Worm (Caenorhabditis elegans) whole organism, young adult: Measurements from ENCODE around the gene T28D6.5.
A peak's percentile ranks its signal among the peaks of the same experiment; 100 is the strongest.

ENCODE experiments used
- B0336.3 ChIP-seq: fragments of 200-800 bp; sonication (Bioruptor generic); IDR thresholded peaks from 2 replicates; pipeline ENCODE4 v1.3.6; 2022; ENCODE audit warnings: missing genetic modification characterization, missing compliant biosample characterization
- F10E7.11 ChIP-seq: sonication (generic microtip); optimal IDR thresholded peaks from 2 replicates; lab custom pipeline; 2017; ENCODE audit warnings: mild to moderate bottlenecking, missing genetic modification characterization, moderate library complexity, missing compliant biosample characterization
- F49E8.2 ChIP-seq: sonication (generic microtip); optimal IDR thresholded peaks from 3 replicates; lab custom pipeline; 2017; ENCODE audit warnings: missing genetic modification characterization, mild to moderate bottlenecking, missing compliant biosample characterization, antibody characterized with exemption, moderate library complexity; ENCODE audit not compliant: insufficient read depth
- T07F8.4 ChIP-seq: sonication (generic microtip); optimal IDR thresholded peaks from 2 replicates; lab custom pipeline; 2016; ENCODE audit warnings: mild to moderate bottlenecking, missing genetic modification characterization, moderate library complexity, missing compliant biosample characterization
- ZK185.1 ChIP-seq: sonication (generic microtip); optimal IDR thresholded peaks from 2 replicates; lab custom pipeline; 2016; ENCODE audit warnings: mild to moderate bottlenecking, missing genetic modification characterization, missing compliant biosample characterization; ENCODE audit not compliant: poor library complexity, severe bottlenecking
- aptf-2 ChIP-seq: fragments of 200-800 bp; sonication (Bioruptor generic); conservative IDR thresholded peaks from 2 replicates; pipeline ENCODE4 v1.3.6; 2022; ENCODE audit warnings: missing genetic modification reagents, missing genetic modification characterization, missing compliant biosample characterization
- atf-7 ChIP-seq: sonication (generic microtip); optimal IDR thresholded peaks from 2 replicates; lab custom pipeline; 2017; ENCODE audit warnings: mild to moderate bottlenecking, missing genetic modification characterization, missing compliant biosample characterization
- attf-6 ChIP-seq: fragments of 200-800 bp; sonication (Bioruptor generic); IDR thresholded peaks from 2 replicates; pipeline ENCODE4 v1.3.6; 2022; ENCODE audit warnings: missing genetic modification reagents, missing genetic modification characterization, missing compliant biosample characterization
- bed-2 ChIP-seq: fragments of 200-800 bp; sonication (Bioruptor generic); IDR thresholded peaks from 2 replicates; pipeline ENCODE4 v1.3.6; 2022; ENCODE audit warnings: missing genetic modification reagents, missing genetic modification characterization, missing compliant biosample characterization
- cebp-1 ChIP-seq, 2 experiments: fragments of 200-800 bp in 1 of 2; sonication (Bioruptor generic) in 1 of 2; sonication (generic microtip) in 1 of 2; IDR thresholded peaks in 1 of 2; optimal IDR thresholded peaks in 1 of 2; 2 replicates each; pipeline versions ENCODE4 v1.3.6 to Lab custom; 2017 to 2022; ENCODE audit warnings: missing compliant biosample characterization in 2 of 2, missing genetic modification characterization in 2 of 2, mild to moderate bottlenecking in 1 of 2, missing genetic modification reagents in 1 of 2, moderate library complexity in 1 of 2
- die-1 ChIP-seq: sonication (generic microtip); optimal IDR thresholded peaks from 2 replicates; lab custom pipeline; 2016; ENCODE audit warnings: missing genotype, mild to moderate bottlenecking, missing genetic modification characterization, missing compliant biosample characterization
- dox-1 ChIP-seq: fragments of 200-800 bp; sonication (Bioruptor generic); IDR thresholded peaks from 2 replicates; pipeline ENCODE4 v1.3.6; 2022; ENCODE audit warnings: missing genetic modification reagents, missing genetic modification characterization, missing compliant biosample characterization
- egl-18 ChIP-seq: fragments of 200-800 bp; sonication (Bioruptor generic); IDR thresholded peaks from 2 replicates; pipeline ENCODE4 v1.3.6; 2022; ENCODE audit warnings: missing genetic modification reagents, missing genetic modification characterization, missing compliant biosample characterization
- egl-44 ChIP-seq: fragments of 200-800 bp; sonication (Bioruptor generic); IDR thresholded peaks from 2 replicates; pipeline ENCODE4 v1.3.6; 2022; ENCODE audit warnings: missing genetic modification reagents, missing genetic modification characterization, missing compliant biosample characterization
- egrh-3 ChIP-seq: fragments of 200-800 bp; sonication (Bioruptor generic); IDR thresholded peaks from 2 replicates; pipeline ENCODE4 v1.3.6; 2022; ENCODE audit warnings: missing genetic modification reagents, missing genetic modification characterization, missing compliant biosample characterization
- ekl-4 ChIP-seq: fragments of 200-800 bp; sonication (Bioruptor generic); IDR thresholded peaks from 2 replicates; pipeline ENCODE4 v1.3.6; 2022; ENCODE audit warnings: missing genetic modification reagents, missing genetic modification characterization, missing compliant biosample characterization
- him-1 ChIP-seq: sonication (generic microtip); optimal IDR thresholded peaks from 2 replicates; lab custom pipeline; 2016; ENCODE audit warnings: missing genotype, missing genetic modification reagents, missing genetic modification characterization, missing compliant biosample characterization
- hlh-12 ChIP-seq: sonication (generic microtip); optimal IDR thresholded peaks from 2 replicates; lab custom pipeline; 2016; ENCODE audit warnings: missing genetic modification characterization, missing compliant biosample characterization
- hmg-1.2 ChIP-seq: fragments of 200-800 bp; sonication (Bioruptor generic); IDR thresholded peaks from 2 replicates; pipeline ENCODE4 v1.3.6; 2022; ENCODE audit warnings: missing genetic modification reagents, missing genetic modification characterization, missing compliant biosample characterization
- lag-1 ChIP-seq: fragments of 200-800 bp; sonication (Bioruptor generic); IDR thresholded peaks from 2 replicates; pipeline ENCODE4 v1.3.6; 2022; ENCODE audit warnings: missing genetic modification reagents, missing genetic modification characterization, missing compliant biosample characterization
- let-526 ChIP-seq: fragments of 200-800 bp; sonication (Bioruptor generic); IDR thresholded peaks from 2 replicates; pipeline ENCODE4 v1.3.6; 2022; ENCODE audit warnings: missing genetic modification reagents, missing genetic modification characterization, missing compliant biosample characterization
- lin-26 ChIP-seq: fragments of 200-800 bp; sonication (Bioruptor generic); IDR thresholded peaks from 2 replicates; pipeline ENCODE4 v1.3.6; 2022; ENCODE audit warnings: missing genetic modification reagents, missing genetic modification characterization, missing compliant biosample characterization
- mes-4 ChIP-seq: sonication (generic microtip); optimal IDR thresholded peaks from 2 replicates; lab custom pipeline; 2016; ENCODE audit warnings: missing genotype, missing genetic modification characterization, missing compliant biosample characterization
- nfya-1 ChIP-seq: sonication (generic microtip); optimal IDR thresholded peaks from 2 replicates; lab custom pipeline; 2017; ENCODE audit warnings: antibody characterized with exemption, missing compliant biosample characterization, missing genetic modification characterization, borderline replicate concordance; ENCODE audit not compliant: insufficient read depth
- nfyb-1 ChIP-seq: fragments of 200-800 bp; sonication (Bioruptor generic); IDR thresholded peaks from 2 replicates; pipeline ENCODE4 v1.3.6; 2022; ENCODE audit warnings: missing genetic modification reagents, missing genetic modification characterization, missing compliant biosample characterization
- pha-4 ChIP-seq: fragments of 150-350 bp; sonication (generic microtip); optimal IDR thresholded peaks from 2 replicates; lab custom pipeline; 2014; ENCODE audit warnings: missing biosample characterization, missing genetic modification reagents, missing genetic modification characterization
- rcor-1 ChIP-seq: fragments of 200-800 bp; sonication (Bioruptor generic); IDR thresholded peaks from 2 replicates; pipeline ENCODE4 v1.3.6; 2022; ENCODE audit warnings: missing genetic modification reagents, missing genetic modification characterization, missing compliant biosample characterization
- rec-8 ChIP-seq, 2 experiments: sonication (generic microtip); optimal IDR thresholded peaks; 2 replicates each; lab custom pipeline; 2016; ENCODE audit warnings: mild to moderate bottlenecking in 2 of 2, missing genetic modification characterization in 2 of 2, missing genetic modification reagents in 2 of 2, missing genotype in 2 of 2, missing biosample characterization in 1 of 2, missing compliant biosample characterization in 1 of 2, moderate library complexity in 1 of 2
- repo-1 ChIP-seq: sonication (generic microtip); optimal IDR thresholded peaks from 2 replicates; lab custom pipeline; 2017; ENCODE audit warnings: mild to moderate bottlenecking, missing genetic modification characterization, missing compliant biosample characterization
- sea-2 ChIP-seq: fragments of 200-800 bp; sonication (Bioruptor generic); IDR thresholded peaks from 2 replicates; pipeline ENCODE4 v1.3.6; 2022; ENCODE audit warnings: missing genetic modification characterization, missing compliant biosample characterization
- sptf-2 ChIP-seq: fragments of 200-800 bp; sonication (Bioruptor generic); optimal IDR thresholded peaks from 2 replicates; lab custom pipeline; 2018; ENCODE audit warnings: mild to moderate bottlenecking, missing genetic modification characterization, missing compliant biosample characterization
- tbx-9 ChIP-seq: sonication (generic microtip); optimal IDR thresholded peaks from 2 replicates; lab custom pipeline; 2016; ENCODE audit warnings: borderline replicate concordance, missing genetic modification characterization, inconsistent platforms, missing compliant biosample characterization
- unc-130 ChIP-seq: sonication (generic microtip); optimal IDR thresholded peaks from 2 replicates; lab custom pipeline; 2016; ENCODE audit warnings: missing genetic modification reagents, missing genetic modification characterization, missing compliant biosample characterization
- xnd-1 ChIP-seq: sonication (generic microtip); optimal IDR thresholded peaks from 2 replicates; lab custom pipeline; 2016; ENCODE audit warnings: missing genotype, missing genetic modification reagents, missing genetic modification characterization, missing compliant biosample characterization
- zfh-2 ChIP-seq: fragments of 200-800 bp; sonication (Bioruptor generic); conservative IDR thresholded peaks from 2 replicates; pipeline ENCODE4 v1.3.6; 2022; ENCODE audit warnings: missing genetic modification reagents, missing genetic modification characterization, missing compliant biosample characterization
- zim-3 ChIP-seq: sonication (generic microtip); optimal IDR thresholded peaks from 2 replicates; lab custom pipeline; 2017; ENCODE audit warnings: mild to moderate bottlenecking, missing genetic modification characterization, moderate library complexity, missing compliant biosample characterization
- ztf-18 ChIP-seq: sonication (generic microtip); optimal IDR thresholded peaks from 2 replicates; lab custom pipeline; 2016; ENCODE audit warnings: missing genotype, mild to moderate bottlenecking, missing genetic modification characterization, missing compliant biosample characterization
- ztf-28 ChIP-seq: fragments of 200-800 bp; sonication (Bioruptor generic); IDR thresholded peaks from 2 replicates; pipeline ENCODE4 v1.3.6; 2022; ENCODE audit warnings: missing genetic modification reagents, missing genetic modification characterization, missing compliant biosample characterization

The T28D6.5 gene

ce11 chrIII:11324093-11324492, 9.4 kb upstream of the T28D6.5 start:
- peak; percentile 40; the same call in 1 of the 2 replicates for TF ChIP-seq egrh-3 (GFP tag; lab: Robert Waterston, UW)
- no peak for TF ChIP-seq repo-1 (tag; lab: Kevin White, UChicago)
- TF ChIP-seq unc-130 (GFP tag; lab: Kevin White, UChicago): no peak
- no peak for TF ChIP-seq lin-26 (GFP tag; lab: Robert Waterston, UW)
- TF ChIP-seq atf-7 (tag; lab: Kevin White, UChicago): no peak
- TF ChIP-seq bed-2 (GFP tag; lab: Robert Waterston, UW): no peak

ce11 chrIII:11332306-11332705, 1.2 kb upstream of the T28D6.5 start:
- no peak for TF ChIP-seq lag-1 (GFP tag; lab: Robert Waterston, UW)
- no peak for TF ChIP-seq sptf-2 (GFP tag; lab: Kevin White, UChicago)
- no peak for TF ChIP-seq mes-4 (tag; lab: Kevin White, UChicago)
- TF ChIP-seq cebp-1 (GFP tag; IDR thresholded peaks at IDR 0.05; lab: Robert Waterston, UW): no peak
- TF ChIP-seq cebp-1 (tag; optimal IDR thresholded peaks at IDR 0.05; lab: Kevin White, UChicago): no peak
- no peak for TF ChIP-seq F10E7.11 (tag; lab: Kevin White, UChicago)
- TF ChIP-seq rcor-1 (GFP tag; lab: Robert Waterston, UW): no peak
- TF ChIP-seq sea-2 (GFP tag; lab: Robert Waterston, UW): no peak
- no peak for TF ChIP-seq him-1 (tag; lab: Kevin White, UChicago)
- TF ChIP-seq hlh-12: no peak
- no peak for TF ChIP-seq egl-44
- no peak for TF ChIP-seq ZK185.1 (tag; lab: Kevin White, UChicago)

ce11 chrIII:11334346-11334745, 864 bp downstream of the T28D6.5 start:
- TF ChIP-seq egl-44: no peak
- peak; percentile 78 for TF ChIP-seq zfh-2 (GFP tag; lab: Robert Waterston, UW)
- TF ChIP-seq, all 124 proteins: peak for 1

ce11 chrIII:11336072-11336471, 2.6 kb downstream of the T28D6.5 start:
- TF ChIP-seq dox-1 (GFP tag; lab: Robert Waterston, UW) (no peak), F10E7.11 (tag; lab: Kevin White, UChicago) (no peak), hlh-12 (no peak), egl-18 (GFP tag; lab: Robert Waterston, UW) (no peak), F49E8.2 (tag; lab: Kevin White, UChicago) (no peak), unc-130 (GFP tag; lab: Kevin White, UChicago) (no peak), tbx-9 (tag; lab: Kevin White, UChicago) (no peak), xnd-1 (tag; lab: Kevin White, UChicago) (no peak), ekl-4 (GFP tag; lab: Robert Waterston, UW) (no peak), let-526 (no peak), lag-1 (GFP tag; lab: Robert Waterston, UW) (no peak), aptf-2 (GFP tag; lab: Robert Waterston, UW) (no peak), egrh-3 (GFP tag; lab: Robert Waterston, UW) (no peak), nfyb-1 (GFP tag; lab: Robert Waterston, UW) (0 out of 2 replicates have a peak, but pooled peaks have one; percentile 53), B0336.3 (GFP tag; lab: Robert Waterston, UW) (no peak), zfh-2 (GFP tag; lab: Robert Waterston, UW) (peak; percentile 57), attf-6 (GFP tag; lab: Robert Waterston, UW) (no peak), rec-8 (tag; optimal IDR thresholded peaks at IDR 0.05; lab: Kevin White, UChicago) (no peak), zim-3 (tag; lab: Kevin White, UChicago) (no peak), ztf-28 (no peak), ztf-18 (tag; lab: Kevin White, UChicago) (no peak), T07F8.4 (no peak), pha-4 (tag; lab: Kevin White, UChicago) (no peak), nfya-1 (tag; lab: Kevin White, UChicago) (no peak), him-1 (tag; lab: Kevin White, UChicago) (no peak), hmg-1.2 (GFP tag; lab: Robert Waterston, UW) (peak; percentile 11; the same call in 1 of the 2 replicates), die-1 (no peak)
